Fruit fly (Drosophila melanogaster) whole organism, adult: ENCODE results near the gene verm.
A peak's percentile ranks its signal among the peaks of the same experiment; 100 is the strongest.

ENCODE experiments used
- CG11617 ChIP-seq: fragments of 200-800 bp; sonication (Bioruptor generic); optimal IDR thresholded peaks from 2 replicates; lab custom pipeline; 2017; ENCODE audit warnings: mild to moderate bottlenecking, missing biosample characterization, missing genetic modification reagents, missing genetic modification characterization
- CG12768 ChIP-seq: fragments of 200-800 bp; sonication (Bioruptor generic); optimal IDR thresholded peaks from 2 replicates; lab custom pipeline; 2017; ENCODE audit warnings: missing biosample characterization, missing genetic modification characterization, mild to moderate bottlenecking, moderate library complexity, missing genetic modification reagents
- CG14711 ChIP-seq: fragments of 200-800 bp; sonication (Bioruptor generic); optimal IDR thresholded peaks from 2 replicates; lab custom pipeline; 2018; ENCODE audit warnings: missing biosample characterization, mild to moderate bottlenecking, missing genetic modification characterization, moderate library complexity
- CG1620 ChIP-seq: fragments of 200-800 bp; sonication (Bioruptor generic); optimal IDR thresholded peaks from 2 replicates; lab custom pipeline; 2016; ENCODE audit warnings: missing biosample characterization, missing genetic modification characterization
- CG33017 ChIP-seq: fragments of 200-800 bp; sonication (Bioruptor generic); optimal IDR thresholded peaks from 2 replicates; lab custom pipeline; 2018; ENCODE audit warnings: missing biosample characterization, mild to moderate bottlenecking, missing genetic modification characterization, moderate library complexity
- CG5204 ChIP-seq: fragments of 200-800 bp; sonication (Bioruptor generic); optimal IDR thresholded peaks from 2 replicates; lab custom pipeline; 2016; ENCODE audit warnings: missing biosample characterization, missing genetic modification characterization
- CG7045 ChIP-seq: fragments of 200-800 bp; sonication (Bioruptor generic); optimal IDR thresholded peaks from 2 replicates; lab custom pipeline; 2017; ENCODE audit warnings: missing biosample characterization, mild to moderate bottlenecking, missing genetic modification characterization
- CG7101 ChIP-seq: fragments of 200-800 bp; sonication (Bioruptor generic); optimal IDR thresholded peaks from 2 replicates; lab custom pipeline; 2018; ENCODE audit warnings: missing biosample characterization, mild to moderate bottlenecking, missing genetic modification characterization, moderate library complexity
- Clk ChIP-seq: fragments of 200-800 bp; sonication (Bioruptor generic); optimal IDR thresholded peaks from 2 replicates; lab custom pipeline; 2017; ENCODE audit warnings: missing biosample characterization, missing genetic modification characterization
- Crg-1 ChIP-seq: fragments of 200-800 bp; sonication (Bioruptor generic); optimal IDR thresholded peaks from 2 replicates; lab custom pipeline; 2016; ENCODE audit warnings: missing biosample characterization, missing genetic modification characterization
- Hr96 ChIP-seq: fragments of 200-800 bp; sonication (Bioruptor generic); optimal IDR thresholded peaks from 2 replicates; lab custom pipeline; 2016; ENCODE audit warnings: missing biosample characterization, missing genetic modification characterization
- Mnt ChIP-seq: fragments of 200-800 bp; sonication (Bioruptor generic); optimal IDR thresholded peaks from 2 replicates; lab custom pipeline; 2016; ENCODE audit warnings: missing biosample characterization, mild to moderate bottlenecking, missing genetic modification characterization
- bab1 ChIP-seq: fragments of 200-800 bp; sonication (Bioruptor generic); optimal IDR thresholded peaks from 3 replicates; lab custom pipeline; 2019; ENCODE audit warnings: missing biosample characterization, mild to moderate bottlenecking, missing genetic modification characterization, moderate library complexity
- cic ChIP-seq: fragments of 200-800 bp; sonication (Bioruptor generic); optimal IDR thresholded peaks from 2 replicates; lab custom pipeline; 2017; ENCODE audit warnings: missing biosample characterization, mild to moderate bottlenecking, missing genetic modification characterization, moderate library complexity
- cnc ChIP-seq, 2 experiments: fragments of >200 bp; optimal IDR thresholded peaks; 2 replicates each; lab custom pipeline; 2017
- kay ChIP-seq: fragments of 200-800 bp; sonication (Bioruptor generic); peaks from one replicate; lab custom pipeline; 2016; ENCODE audit warnings: missing biosample characterization, missing genetic modification characterization, borderline replicate concordance
- ovo ChIP-seq: fragments of 200-800 bp; sonication (Bioruptor generic); optimal IDR thresholded peaks from 2 replicates; lab custom pipeline; 2016; ENCODE audit warnings: missing biosample characterization, missing genetic modification characterization
- pad ChIP-seq: fragments of 200-800 bp; sonication (Bioruptor generic); optimal IDR thresholded peaks from 3 replicates; lab custom pipeline; 2017; ENCODE audit warnings: missing biosample characterization, missing genetic modification characterization, mild to moderate bottlenecking, moderate library complexity, missing genetic modification reagents
- tj ChIP-seq: fragments of 200-800 bp; sonication (Bioruptor generic); optimal IDR thresholded peaks from 3 replicates; lab custom pipeline; 2017; ENCODE audit warnings: missing biosample characterization, mild to moderate bottlenecking, missing genetic modification characterization, moderate library complexity
- toe ChIP-seq: fragments of 200-800 bp; sonication (Bioruptor generic); optimal IDR thresholded peaks from 2 replicates; lab custom pipeline; 2016; ENCODE audit warnings: missing biosample characterization, missing genetic modification characterization

The verm gene

dm6 chr3L:19701106-19701505 is 6.0 kb upstream of the verm start:
- TF ChIP-seq kay (GFP tag; lab: Kevin White, UChicago), result no peak
- no peak for TF ChIP-seq tj
- no peak for TF ChIP-seq ovo (GFP tag; lab: Kevin White, UChicago)
- no peak for TF ChIP-seq CG14711
- no peak for TF ChIP-seq Clk (GFP tag; lab: Kevin White, UChicago)
- no peak for TF ChIP-seq CG12768 (GFP tag; lab: Kevin White, UChicago)
- TF ChIP-seq CG7101, result no peak
- no peak for TF ChIP-seq CG33017 (tag; lab: Kevin White, UChicago)
- no peak for TF ChIP-seq Mnt (GFP tag; lab: Kevin White, UChicago)
- TF ChIP-seq pad, result no peak
- no peak for TF ChIP-seq CG5204 (GFP tag; lab: Kevin White, UChicago)
- TF ChIP-seq toe (GFP tag; lab: Kevin White, UChicago), result no peak
- no peak for TF ChIP-seq Crg-1 (GFP tag; lab: Kevin White, UChicago)
- TF ChIP-seq cic (GFP tag; lab: Kevin White, UChicago), result no peak
- TF ChIP-seq bab1 (GFP tag; lab: Kevin White, UChicago), result no peak
- TF ChIP-seq Hr96 (GFP tag; lab: Kevin White, UChicago), result no peak
- no peak for TF ChIP-seq CG1620 (GFP tag; lab: Kevin White, UChicago)
- TF ChIP-seq CG7045 (GFP tag; lab: Kevin White, UChicago), result no peak
- TF ChIP-seq CG11617, result no peak

- TF ChIP-seq CG33017 (tag; lab: Kevin White, UChicago), result no peak
Observed at dm6 chr3L:19700463-19700862, 5.4 kb upstream of the verm start.

dm6 chr3L:19699651-19700050 is 4.6 kb upstream of the verm start:
- no peak for TF ChIP-seq CG1620 (GFP tag; lab: Kevin White, UChicago)
- TF ChIP-seq Hr96 (GFP tag; lab: Kevin White, UChicago), result no peak

- no peak for TF ChIP-seq Clk (GFP tag; lab: Kevin White, UChicago)
- TF ChIP-seq Mnt (GFP tag; lab: Kevin White, UChicago), result no peak
- TF ChIP-seq CG33017 (tag; lab: Kevin White, UChicago), result no peak
- no peak for TF ChIP-seq cnc (optimal IDR thresholded peaks at IDR 0.05; lab: Kevin White, UChicago)
- TF ChIP-seq CG1620 (GFP tag; lab: Kevin White, UChicago), result no peak
- no peak for TF ChIP-seq cic (GFP tag; lab: Kevin White, UChicago)
- TF ChIP-seq Crg-1 (GFP tag; lab: Kevin White, UChicago), result no peak
- no peak for TF ChIP-seq pad
- TF ChIP-seq kay (GFP tag; lab: Kevin White, UChicago), result no peak
- TF ChIP-seq CG7045 (GFP tag; lab: Kevin White, UChicago), result no peak
Observed at dm6 chr3L:19698651-19699050, 3.6 kb upstream of the verm start.

dm6 chr3L:19697395-19697978 is 2.4 kb upstream of the verm start:
- TF ChIP-seq CG7101, result no peak
- TF ChIP-seq cnc (optimal IDR thresholded peaks at IDR 0.05; lab: Kevin White, UChicago), result no peak
- TF ChIP-seq CG5204 (GFP tag; lab: Kevin White, UChicago), result no peak
- no peak for TF ChIP-seq cic (GFP tag; lab: Kevin White, UChicago)
- no peak for TF ChIP-seq bab1 (GFP tag; lab: Kevin White, UChicago)
- no peak for TF ChIP-seq CG11617
- TF ChIP-seq CG33017 (tag; lab: Kevin White, UChicago), result no peak
- no peak for TF ChIP-seq Clk (GFP tag; lab: Kevin White, UChicago)
- no peak for TF ChIP-seq CG1620 (GFP tag; lab: Kevin White, UChicago)
- TF ChIP-seq ovo (GFP tag; lab: Kevin White, UChicago), result no peak
- TF ChIP-seq Crg-1 (GFP tag; lab: Kevin White, UChicago), result no peak

dm6 chr3L:19696073-19696960 is 1.3 kb upstream of the verm start:
- no peak for TF ChIP-seq Clk (GFP tag; lab: Kevin White, UChicago)
- TF ChIP-seq CG5204 (GFP tag; lab: Kevin White, UChicago), result peak; percentile 19

dm6 chr3L:19694156-19694643 is 860 bp downstream of the verm start:
- TF ChIP-seq Mnt (GFP tag; lab: Kevin White, UChicago) (no peak), CG12768 (GFP tag; lab: Kevin White, UChicago) (no peak), CG7045 (GFP tag; lab: Kevin White, UChicago) (no peak), CG1620 (GFP tag; lab: Kevin White, UChicago) (no peak), Crg-1 (GFP tag; lab: Kevin White, UChicago) (no peak), toe (GFP tag; lab: Kevin White, UChicago) (no peak), pad (no peak), CG11617 (no peak), cic (GFP tag; lab: Kevin White, UChicago) (no peak), CG7101 (no peak), kay (GFP tag; lab: Kevin White, UChicago) (no peak), cnc (optimal IDR thresholded peaks at IDR 0.05; lab: Kevin White, UChicago) (no peak), CG5204 (GFP tag; lab: Kevin White, UChicago) (no peak), tj (no peak), CG14711 (no peak), CG33017 (tag; lab: Kevin White, UChicago) (no peak), Clk (GFP tag; lab: Kevin White, UChicago) (no peak), Hr96 (GFP tag; lab: Kevin White, UChicago) (no peak), bab1 (GFP tag; lab: Kevin White, UChicago) (no peak)
